Worm (Caenorhabditis elegans): ENCODE measurements around the gene msp-76.

DNA sequence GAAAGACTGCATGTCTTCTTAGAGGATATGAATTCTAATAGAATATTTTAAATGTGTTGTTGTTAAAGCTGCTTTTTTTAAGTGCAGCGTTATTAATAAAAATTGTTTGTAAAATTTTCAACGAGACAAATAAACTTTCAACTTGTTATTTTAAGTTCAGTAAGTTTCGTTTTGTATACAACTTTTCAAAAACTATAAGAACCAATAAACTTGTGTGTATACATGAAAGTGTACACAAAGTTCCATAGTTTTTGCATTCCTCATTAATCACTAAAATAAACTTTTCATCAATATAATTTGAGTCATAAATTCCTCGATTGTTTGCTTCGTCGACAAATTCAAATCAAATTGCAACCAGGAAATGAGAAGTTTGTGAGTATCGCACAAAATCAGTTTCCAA is 40.1 kb upstream of the msp-76 start, which contains the start of gene srm-3:
- TF ChIP-seq unc-39 (tag; optimal IDR thresholded peaks at IDR 0.05), result no peak
- no peak for TF ChIP-seq nhr-28 (tag; optimal IDR thresholded peaks at IDR 0.05)
- TF ChIP-seq zag-1 (tag; optimal IDR thresholded peaks at IDR 0.05), result no peak
- no peak for TF ChIP-seq fkh-2 (tag; optimal IDR thresholded peaks at IDR 0.05)
- no peak for TF ChIP-seq ama-1 (optimal IDR thresholded peaks at IDR 0.05)
- TF ChIP-seq nhr-11 (tag; optimal IDR thresholded peaks at IDR 0.05), result no peak
- no peak for TF ChIP-seq ceh-9 (tag; optimal IDR thresholded peaks at IDR 0.05)
- TF ChIP-seq daf-12 (tag; optimal IDR thresholded peaks at IDR 0.05), result no peak
- TF ChIP-seq mdl-1 (tag; optimal IDR thresholded peaks at IDR 0.05), result no peak
- TF ChIP-seq nhr-12 (tag; optimal IDR thresholded peaks at IDR 0.05), result no peak
- TF ChIP-seq nhr-25 (tag; optimal IDR thresholded peaks at IDR 0.05), result no peak

Measured in whole organism, L3 larva.